Comparison of ENCODE assay signal across 6 worm cellular contexts in the genomic region with DNA sequence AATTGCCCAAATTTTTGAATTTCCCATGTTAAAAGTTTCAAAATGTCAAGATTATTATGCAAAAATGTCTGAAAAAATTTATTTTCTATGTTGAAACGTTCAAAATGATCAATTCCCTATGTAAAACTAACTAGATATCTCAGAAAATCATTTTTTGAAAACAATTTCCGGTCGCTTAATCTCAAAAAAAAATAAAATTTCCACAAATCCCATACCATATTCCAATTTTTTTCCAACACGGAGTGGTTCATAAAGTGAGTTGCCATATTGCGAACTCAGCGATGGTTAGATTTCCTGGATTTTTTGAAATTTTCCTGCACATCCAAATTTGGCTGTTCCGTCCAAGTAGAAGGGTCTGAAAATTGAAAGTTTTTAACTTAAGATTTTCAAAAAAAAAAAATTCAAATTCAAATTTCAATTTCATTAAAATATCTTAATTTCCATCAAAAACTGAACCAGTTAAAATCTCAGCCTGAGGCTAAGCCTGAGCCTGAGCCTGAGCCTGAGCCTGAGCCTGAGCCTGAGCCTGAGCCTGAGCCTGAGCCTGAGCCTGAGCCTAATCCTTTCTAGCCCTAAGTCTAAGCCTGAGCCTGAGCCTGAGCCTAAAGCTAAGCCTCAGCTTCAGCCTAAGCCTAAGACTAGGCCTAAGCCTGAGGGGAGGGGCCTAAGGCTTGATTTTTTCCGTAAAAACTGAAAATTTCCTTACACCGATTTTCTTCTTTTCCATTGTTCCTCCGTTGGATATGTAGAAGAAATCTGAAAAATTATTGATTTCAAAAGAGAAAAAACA.
TF ChIP-seq lines count a peak whose summit lies in the region.

No protein-coding gene starts in this region.

TF ChIP-seq in whole organism, L1 larva, 84 proteins besides CTCF, POLR2A, EP300 and RAD21:
- peak; percentile 100 for TF ChIP-seq sptf-1 (tag; optimal IDR thresholded peaks at IDR 0.05; lab: Kevin White, UChicago)
- peak; percentile 22 for TF ChIP-seq ceh-63 (GFP tag; optimal IDR thresholded peaks at IDR 0.05; lab: Kevin White, UChicago)
- TF ChIP-seq rnt-1 (tag; optimal IDR thresholded peaks at IDR 0.05; lab: Kevin White, UChicago): no peak
- TF ChIP-seq ets-5 (GFP tag; IDR thresholded peaks at IDR 0.05; lab: Robert Waterston, UW): 0 out of 2 replicates have a peak, but pooled peaks have one; percentile 28
- no peak for TF ChIP-seq ama-1 (optimal IDR thresholded peaks at IDR 0.05; lab: Kevin White, UChicago)
- TF ChIP-seq mef-2 (tag; optimal IDR thresholded peaks at IDR 0.05; lab: Kevin White, UChicago): no peak
- no peak for TF ChIP-seq efl-1 (optimal IDR thresholded peaks at IDR 0.05; lab: Kevin White, UChicago)
- TF ChIP-seq efl-1 (GFP tag; optimal IDR thresholded peaks at IDR 0.05 in 1 of 2; lab: Kevin White, UChicago): peak in 1 of 2 experiments; percentile 64

TF ChIP-seq in whole organism, L3 larva, 47 proteins besides CTCF, POLR2A, EP300 and RAD21:
- TF ChIP-seq hmg-11 (tag; optimal IDR thresholded peaks at IDR 0.05; lab: Kevin White, UChicago) (peak; percentile 15), nhr-23 (tag; optimal IDR thresholded peaks at IDR 0.05; lab: Kevin White, UChicago) (no peak)

TF ChIP-seq in whole organism, L4 larva, 104 proteins besides CTCF, POLR2A, EP300 and RAD21:
- TF ChIP-seq ceh-44 (GFP tag; IDR thresholded peaks at IDR 0.05; lab: Robert Waterston, UW) (no peak), spr-1 (tag; optimal IDR thresholded peaks at IDR 0.05; lab: Kevin White, UChicago) (no peak), daf-8 (GFP tag; IDR thresholded peaks at IDR 0.05; lab: Robert Waterston, UW) (no peak), set-16 (GFP tag; IDR thresholded peaks at IDR 0.05; lab: Robert Waterston, UW) (peak; percentile 59), dmd-9 (GFP tag; IDR thresholded peaks at IDR 0.05; lab: Robert Waterston, UW) (peak; percentile 55; the same call in 1 of the 2 replicates), unc-62 (GFP tag; optimal IDR thresholded peaks at IDR 0.05 in 1 of 2; lab: Kevin White, UChicago) (no peak), unc-62 (tag; optimal IDR thresholded peaks at IDR 0.05; lab: Kevin White, UChicago) (no peak)

TF ChIP-seq in whole organism, early embryonic, 17 proteins besides CTCF, POLR2A, EP300 and RAD21:
- peak; percentile 57 for TF ChIP-seq ceh-36 (tag; optimal IDR thresholded peaks at IDR 0.05; lab: Kevin White, UChicago)
- TF ChIP-seq ama-1 (optimal IDR thresholded peaks at IDR 0.05; lab: Kevin White, UChicago): no peak
- no peak for TF ChIP-seq sea-1 (GFP tag; conservative IDR thresholded peaks at IDR 0.05; lab: Robert Waterston, UW)
- TF ChIP-seq flt-1 (GFP tag; IDR thresholded peaks at IDR 0.05; lab: Robert Waterston, UW): peak; percentile 52
- no peak for TF ChIP-seq tbx-37 (GFP tag; conservative IDR thresholded peaks at IDR 0.05; lab: Robert Waterston, UW)
- TF ChIP-seq hmg-4 (GFP tag; optimal IDR thresholded peaks at IDR 0.05; lab: Kevin White, UChicago): no peak
- no peak for TF ChIP-seq ets-7 (tag; optimal IDR thresholded peaks at IDR 0.05; lab: Kevin White, UChicago)
- no peak for TF ChIP-seq F13C5.2 (tag; optimal IDR thresholded peaks at IDR 0.05; lab: Kevin White, UChicago)
- no peak for TF ChIP-seq hmbx-1 (tag; optimal IDR thresholded peaks at IDR 0.05; lab: Kevin White, UChicago)
- TF ChIP-seq B0310.2 (tag; optimal IDR thresholded peaks at IDR 0.05; lab: Kevin White, UChicago): no peak
- no peak for TF ChIP-seq tbx-11 (GFP tag; IDR thresholded peaks at IDR 0.05; lab: Robert Waterston, UW)
- TF ChIP-seq ceh-13 (GFP tag; optimal IDR thresholded peaks at IDR 0.05; lab: Kevin White, UChicago): no peak
- TF ChIP-seq aly-1 (tag; optimal IDR thresholded peaks at IDR 0.05; lab: Kevin White, UChicago): no peak
- TF ChIP-seq pes-1 (GFP tag; IDR thresholded peaks at IDR 0.05; lab: Robert Waterston, UW): no peak

TF ChIP-seq in whole organism, late embryonic, 69 proteins besides CTCF, POLR2A, EP300 and RAD21:
- TF ChIP-seq ets-4 (tag; optimal IDR thresholded peaks at IDR 0.05; lab: Kevin White, UChicago) (no peak), nhr-11 (tag; optimal IDR thresholded peaks at IDR 0.05; lab: Kevin White, UChicago) (no peak), pqm-1 (tag; optimal IDR thresholded peaks at IDR 0.05; lab: Kevin White, UChicago) (no peak), odd-2 (tag; optimal IDR thresholded peaks at IDR 0.05; lab: Kevin White, UChicago) (peak; percentile 35), elt-4 (tag; optimal IDR thresholded peaks at IDR 0.05; lab: Kevin White, UChicago) (no peak), nfya-1 (tag; optimal IDR thresholded peaks at IDR 0.05; lab: Kevin White, UChicago) (no peak), ceh-2 (tag; optimal IDR thresholded peaks at IDR 0.05; lab: Kevin White, UChicago) (no peak), eyg-1 (tag; optimal IDR thresholded peaks at IDR 0.05; lab: Kevin White, UChicago) (no peak), ceh-9 (tag; optimal IDR thresholded peaks at IDR 0.05; lab: Kevin White, UChicago) (peak; percentile 37), Y22D7AL.16 (tag; optimal IDR thresholded peaks at IDR 0.05; lab: Kevin White, UChicago) (no peak), dve-1 (tag; optimal IDR thresholded peaks at IDR 0.05; lab: Kevin White, UChicago) (peak; percentile 88)
TF ChIP-seq in whole organism, late embryonic: peak in this region for 3.

TF ChIP-seq in whole organism, midembryonic, 9 proteins besides CTCF, POLR2A, EP300 and RAD21:
- TF ChIP-seq tab-1 (GFP tag; IDR thresholded peaks at IDR 0.05; lab: Robert Waterston, UW): 0 out of 2 replicates have a peak, but pooled peaks have one; percentile 53
- TF ChIP-seq ref-1 (GFP tag; conservative IDR thresholded peaks at IDR 0.05; lab: Robert Waterston, UW): no peak
- no peak for TF ChIP-seq ztf-29 (GFP tag; IDR thresholded peaks at IDR 0.05; lab: Robert Waterston, UW)
- no peak for TF ChIP-seq klf-2 (GFP tag; conservative IDR thresholded peaks at IDR 0.05; lab: Robert Waterston, UW)
- no peak for TF ChIP-seq flt-1 (GFP tag; IDR thresholded peaks at IDR 0.05; lab: Robert Waterston, UW)
- TF ChIP-seq ztf-23 (GFP tag; IDR thresholded peaks at IDR 0.05; lab: Robert Waterston, UW): no peak
- 0 out of 2 replicates have a peak, but pooled peaks have one; percentile 12 for TF ChIP-seq T22C8.4 (GFP tag; IDR thresholded peaks at IDR 0.05; lab: Robert Waterston, UW)
- TF ChIP-seq med-1 (GFP tag; optimal IDR thresholded peaks at IDR 0.05; lab: Kevin White, UChicago; ENCODE audit: insufficient read depth): no peak
- TF ChIP-seq cog-1 (tag; optimal IDR thresholded peaks at IDR 0.05; lab: Kevin White, UChicago): no peak
